Worm (Caenorhabditis elegans) whole organism, late embryonic: ENCODE measurements around the gene ugt-19.

Experiments used
- C08G9.2 ChIP-seq: sonication (generic microtip); optimal IDR thresholded peaks from 2 replicates; lab custom pipeline; 2016; ENCODE audit warnings: mild to moderate bottlenecking, missing genetic modification characterization, moderate library complexity, missing compliant biosample characterization
- C38D4.7 ChIP-seq: fragments of 200-800 bp; sonication (Bioruptor generic); optimal IDR thresholded peaks from 2 replicates; lab custom pipeline; 2018; ENCODE audit warnings: mild to moderate bottlenecking, missing genetic modification characterization, moderate library complexity, missing compliant biosample characterization
- K02D7.2 ChIP-seq: sonication (generic microtip); optimal IDR thresholded peaks from 2 replicates; lab custom pipeline; 2017; ENCODE audit warnings: mild to moderate bottlenecking, missing genetic modification characterization, missing compliant biosample characterization
- K09A11.1 ChIP-seq: sonication (generic microtip); optimal IDR thresholded peaks from 2 replicates; lab custom pipeline; 2017; ENCODE audit warnings: antibody characterized with exemption, mild to moderate bottlenecking, missing genetic modification characterization, missing compliant biosample characterization; ENCODE audit not compliant: insufficient read depth
- ahr-1 ChIP-seq: sonication (generic microtip); optimal IDR thresholded peaks from 2 replicates; lab custom pipeline; 2016; ENCODE audit warnings: missing genetic modification characterization, missing compliant biosample characterization
- ceh-18 ChIP-seq: sonication (generic microtip); optimal IDR thresholded peaks from 2 replicates; lab custom pipeline; 2016; ENCODE audit warnings: missing genetic modification characterization, missing compliant biosample characterization
- ceh-19 ChIP-seq: fragments of 200-800 bp; sonication (Bioruptor generic); optimal IDR thresholded peaks from 2 replicates; lab custom pipeline; 2018; ENCODE audit warnings: mild to moderate bottlenecking, missing genetic modification characterization, missing compliant biosample characterization
- ceh-30 ChIP-seq: fragments of 150-350 bp; optimal IDR thresholded peaks from 2 replicates; lab custom pipeline; 2014; ENCODE audit warnings: missing biosample characterization, missing genetic modification characterization
- ceh-31 ChIP-seq: sonication (generic microtip); optimal IDR thresholded peaks from 2 replicates; lab custom pipeline; 2016; ENCODE audit warnings: missing genetic modification characterization, missing compliant biosample characterization
- ceh-34 ChIP-seq: sonication (generic microtip); optimal IDR thresholded peaks from 2 replicates; lab custom pipeline; 2016; ENCODE audit warnings: mild to moderate bottlenecking, missing genetic modification characterization, missing compliant biosample characterization
- che-1 ChIP-seq: sonication (generic microtip); optimal IDR thresholded peaks from 2 replicates; lab custom pipeline; 2016; ENCODE audit warnings: mild to moderate bottlenecking, missing genetic modification characterization, missing compliant biosample characterization
- elt-2 ChIP-seq: sonication (generic microtip); optimal IDR thresholded peaks from 2 replicates; lab custom pipeline; 2016; ENCODE audit warnings: missing genetic modification reagents, missing genetic modification characterization, missing compliant biosample characterization
- fax-1 ChIP-seq: sonication (generic microtip); optimal IDR thresholded peaks from 2 replicates; lab custom pipeline; 2016; ENCODE audit warnings: missing genotype, missing genetic modification characterization, missing compliant biosample characterization
- gmeb-2 ChIP-seq: sonication (generic microtip); optimal IDR thresholded peaks from 2 replicates; lab custom pipeline; 2016; ENCODE audit warnings: missing genetic modification characterization, inconsistent platforms, missing compliant biosample characterization
- hlh-13 ChIP-seq: fragments of 200-800 bp; sonication (Bioruptor generic); optimal IDR thresholded peaks from 2 replicates; lab custom pipeline; 2018; ENCODE audit warnings: mild to moderate bottlenecking, missing genetic modification characterization, missing compliant biosample characterization
- hlh-15 ChIP-seq: sonication (generic microtip); optimal IDR thresholded peaks from 2 replicates; lab custom pipeline; 2016; ENCODE audit warnings: missing genetic modification characterization, missing compliant biosample characterization
- lim-6 ChIP-seq: sonication (generic microtip); optimal IDR thresholded peaks from 2 replicates; lab custom pipeline; 2016; ENCODE audit warnings: missing genetic modification characterization, missing compliant biosample characterization
- lin-11 ChIP-seq: fragments of 200-800 bp; sonication (Bioruptor generic); optimal IDR thresholded peaks from 2 replicates; lab custom pipeline; 2018; ENCODE audit warnings: mild to moderate bottlenecking, missing genetic modification characterization, missing compliant biosample characterization
- madf-2 ChIP-seq: sonication (generic microtip); optimal IDR thresholded peaks from 2 replicates; lab custom pipeline; 2017; ENCODE audit warnings: missing genetic modification characterization, missing compliant biosample characterization
- mec-3 ChIP-seq: sonication (generic microtip); optimal IDR thresholded peaks from 2 replicates; lab custom pipeline; 2016; ENCODE audit warnings: borderline replicate concordance, missing genetic modification characterization, missing compliant biosample characterization
- nfya-1 ChIP-seq: sonication (generic microtip); optimal IDR thresholded peaks from 2 replicates; lab custom pipeline; 2017; ENCODE audit warnings: missing genetic modification characterization, mild to moderate bottlenecking, missing compliant biosample characterization, antibody characterized with exemption, moderate library complexity
- pat-9 ChIP-seq: fragments of 200-800 bp; sonication (Bioruptor generic); optimal IDR thresholded peaks from 2 replicates; lab custom pipeline; 2018; ENCODE audit warnings: mild to moderate bottlenecking, missing genetic modification characterization, moderate library complexity, missing compliant biosample characterization
- pha-2 ChIP-seq: sonication (generic microtip); optimal IDR thresholded peaks from 2 replicates; lab custom pipeline; 2017; ENCODE audit warnings: mild to moderate bottlenecking, missing genetic modification characterization, missing compliant biosample characterization
- pha-4 ChIP-seq: fragments of 150-350 bp; optimal IDR thresholded peaks from 2 replicates; lab custom pipeline; 2018; ENCODE audit warnings: missing biosample characterization, missing genetic modification reagents, missing genetic modification characterization
- ref-2 ChIP-seq: sonication (generic microtip); optimal IDR thresholded peaks from 2 replicates; lab custom pipeline; 2016; ENCODE audit warnings: missing genetic modification characterization, missing compliant biosample characterization
- syd-9 ChIP-seq: sonication (generic microtip); optimal IDR thresholded peaks from 2 replicates; lab custom pipeline; 2016; ENCODE audit warnings: mild to moderate bottlenecking, missing genetic modification characterization, moderate library complexity, missing compliant biosample characterization
- tbx-7 ChIP-seq: sonication (generic microtip); optimal IDR thresholded peaks from 2 replicates; lab custom pipeline; 2016; ENCODE audit warnings: missing genotype, missing genetic modification characterization, missing compliant biosample characterization
- unc-3 ChIP-seq, 2 experiments: fragments of 200-800 bp in 1 of 2; sonication (Bioruptor generic) in 1 of 2; sonication (generic microtip) in 1 of 2; conservative IDR thresholded peaks in 1 of 2; optimal IDR thresholded peaks in 1 of 2; 2 replicates each; pipeline versions ENCODE4 v1.3.6 to Lab custom; 2016 to 2022; ENCODE audit warnings: missing compliant biosample characterization in 2 of 2, missing genetic modification characterization in 2 of 2, missing genetic modification reagents in 1 of 2
- unc-42 ChIP-seq: sonication (generic microtip); optimal IDR thresholded peaks from 2 replicates; lab custom pipeline; 2016; ENCODE audit warnings: missing genotype, missing genetic modification characterization, missing compliant biosample characterization

Gene ugt-19

DNA sequence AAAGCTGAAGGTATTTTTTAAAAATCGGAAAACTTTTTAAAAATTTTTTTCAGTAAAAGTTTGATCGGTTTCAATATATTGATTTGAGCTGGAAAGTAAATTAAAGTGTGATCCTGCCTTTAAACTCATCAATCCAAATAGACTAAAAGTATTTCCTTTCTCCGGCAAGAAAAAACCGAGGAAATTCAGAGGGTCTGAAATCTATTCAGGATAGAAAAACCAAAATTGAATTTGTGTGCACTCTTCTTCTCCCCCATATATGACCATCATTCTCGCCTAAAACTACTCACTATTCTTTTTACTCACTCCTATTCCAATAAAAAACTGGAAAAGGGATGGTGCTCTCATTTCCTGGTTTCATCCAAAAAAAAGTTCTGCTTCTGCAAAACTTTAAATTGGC is 24.9 kb downstream of the ugt-19 start:
- TF ChIP-seq C08G9.2 = no peak
- peak; percentile 86 for TF ChIP-seq unc-42

DNA sequence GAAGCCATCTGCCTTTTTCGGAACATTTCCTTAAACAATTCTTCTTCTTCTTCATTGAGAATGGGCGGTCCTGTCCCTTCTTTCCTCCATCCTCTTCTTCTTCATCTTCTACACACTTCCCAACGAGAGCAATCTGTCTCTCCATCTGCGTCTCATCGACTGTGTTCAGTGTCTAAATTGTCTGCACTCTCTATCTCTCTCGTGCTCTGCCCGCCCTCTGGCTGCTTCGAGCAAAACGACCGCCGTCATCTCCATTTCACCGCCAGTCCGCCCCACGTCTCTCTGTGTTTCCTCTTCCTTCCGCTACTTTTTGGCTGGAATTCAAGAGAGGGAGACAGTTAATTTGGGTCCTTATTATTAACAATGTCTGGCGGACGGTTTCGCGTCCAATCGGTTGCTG is 26.3 kb downstream of the ugt-19 start:
- TF ChIP-seq mec-3 (tag; lab: Kevin White, UChicago) (no peak), madf-2 (tag; lab: Kevin White, UChicago) (no peak), nfya-1 (tag; lab: Kevin White, UChicago) (peak; percentile 38), ref-2 (tag; lab: Kevin White, UChicago) (no peak), C38D4.7 (GFP tag; lab: Kevin White, UChicago) (no peak), ceh-34 (tag; lab: Kevin White, UChicago) (peak; percentile 47), ceh-31 (tag; lab: Kevin White, UChicago) (peak; percentile 23), ceh-18 (tag; lab: Kevin White, UChicago) (peak; percentile 11)

DNA sequence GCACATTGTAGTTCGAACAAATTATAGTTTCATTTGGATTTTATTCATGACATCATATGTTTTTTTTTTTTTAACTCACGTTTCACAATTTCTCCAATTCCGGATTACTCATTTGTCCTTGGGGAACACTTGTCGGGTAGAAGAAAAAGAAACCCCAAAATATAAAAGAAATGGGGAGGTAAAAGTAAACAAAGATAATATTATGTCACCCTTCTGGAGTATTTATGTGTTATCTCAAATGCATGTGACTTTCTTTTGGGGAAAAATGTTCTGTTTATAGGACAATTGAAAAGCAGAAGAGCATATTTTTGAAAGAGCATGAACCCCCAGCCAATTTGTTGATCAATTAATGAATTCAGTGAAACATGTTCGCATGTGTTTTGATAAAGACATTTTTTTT is 27.9 kb downstream of the ugt-19 start:
- peak; percentile 15 for TF ChIP-seq elt-2 (tag; lab: Kevin White, UChicago)
- TF ChIP-seq gmeb-2 (tag; lab: Kevin White, UChicago) = no peak

DNA sequence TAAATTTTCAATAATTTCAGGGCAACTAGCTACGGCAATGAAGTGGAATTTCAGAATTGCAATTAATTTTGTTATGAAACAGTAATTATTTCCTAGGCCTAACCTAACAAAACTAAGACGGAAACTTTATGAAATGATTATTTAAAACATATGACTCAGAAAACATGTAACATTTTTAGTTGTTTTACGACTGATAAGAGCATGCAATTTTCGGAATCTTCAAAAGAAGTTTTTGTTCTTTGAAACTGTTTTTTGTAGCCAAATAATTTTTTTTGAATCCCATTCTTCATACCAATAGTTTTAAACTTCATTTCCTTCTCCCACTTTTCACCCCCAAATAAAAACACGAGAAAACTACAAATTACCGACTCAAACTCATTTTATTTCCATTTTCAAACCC is 30.7 kb downstream of the ugt-19 start:
- TF ChIP-seq pat-9 (tag; lab: Kevin White, UChicago) (no peak), nfya-1 (tag; lab: Kevin White, UChicago) (no peak), K02D7.2 (tag; lab: Kevin White, UChicago) (no peak), C38D4.7 (GFP tag; lab: Kevin White, UChicago) (no peak), tbx-7 (tag; lab: Kevin White, UChicago) (no peak), ceh-18 (tag; lab: Kevin White, UChicago) (no peak), gmeb-2 (tag; lab: Kevin White, UChicago) (no peak), ahr-1 (tag; lab: Kevin White, UChicago) (no peak), pha-2 (tag; lab: Kevin White, UChicago) (no peak), hlh-15 (no peak), lin-11 (tag; lab: Kevin White, UChicago) (no peak), lim-6 (tag; lab: Kevin White, UChicago) (no peak), ceh-30 (tag; lab: Kevin White, UChicago) (no peak), syd-9 (tag; lab: Kevin White, UChicago) (no peak), che-1 (no peak), fax-1 (tag; lab: Kevin White, UChicago) (no peak), pha-4 (tag; lab: Kevin White, UChicago) (no peak)

DNA sequence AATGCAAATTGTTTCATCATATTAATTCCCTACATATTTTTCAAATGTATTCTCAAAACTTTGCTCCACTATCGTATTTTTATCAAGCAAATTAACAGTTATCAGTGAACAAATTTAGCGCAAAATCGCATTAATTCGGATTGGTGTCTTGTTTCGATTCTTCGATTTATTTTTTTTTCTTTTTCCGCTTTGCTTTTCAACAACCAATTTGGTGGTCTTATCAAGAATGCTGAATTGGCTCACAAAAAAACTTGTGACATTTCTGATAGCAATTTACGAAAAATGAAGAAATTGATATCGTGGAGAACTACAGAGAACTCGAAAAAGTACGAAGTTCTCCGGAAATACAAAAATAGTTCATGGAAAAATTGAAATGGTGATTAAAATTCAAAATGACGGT is 31.3 kb downstream of the ugt-19 start:
- TF ChIP-seq ceh-19 = no peak
- peak; percentile 20 for TF ChIP-seq elt-2 (tag; lab: Kevin White, UChicago)
- TF ChIP-seq hlh-13 = no peak

DNA sequence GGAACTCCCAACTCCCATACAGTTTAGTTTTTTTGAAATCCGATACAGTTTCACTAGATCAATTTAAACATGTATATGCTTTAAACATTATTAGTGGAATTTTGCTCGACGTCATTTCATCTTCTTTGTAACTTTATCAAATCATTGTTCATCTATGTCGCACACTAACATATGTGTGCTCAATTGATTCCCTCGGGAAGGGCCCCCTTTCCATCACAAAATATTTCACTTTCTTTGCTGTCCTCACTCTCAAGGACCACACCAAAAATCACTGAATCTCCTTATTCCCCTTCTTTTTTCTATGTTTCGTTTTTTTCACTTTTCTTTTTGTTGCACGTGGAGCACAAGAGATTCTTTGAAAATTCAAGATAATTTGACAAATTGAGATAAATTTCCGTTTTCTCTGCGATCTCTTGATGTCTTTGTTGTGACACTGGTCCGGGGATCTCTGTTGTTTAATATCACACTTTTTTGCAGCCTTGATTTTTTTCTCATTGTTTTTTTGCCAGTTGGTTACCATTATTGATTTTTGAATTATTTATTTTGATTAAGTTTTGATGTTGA is 32.5 kb downstream of the ugt-19 start:
- TF ChIP-seq C08G9.2 = no peak
- TF ChIP-seq unc-3 (GFP tag; conservative IDR thresholded peaks at IDR 0.05; lab: Robert Waterston, UW) = no peak
- TF ChIP-seq unc-3 (tag; optimal IDR thresholded peaks at IDR 0.05; lab: Kevin White, UChicago) = no peak
- peak; percentile 57 for TF ChIP-seq unc-42
- no peak for TF ChIP-seq K09A11.1 (tag; lab: Kevin White, UChicago)
- TF ChIP-seq, all 69 proteins: peak for 1
